Fruit fly (Drosophila melanogaster): ENCODE measurements around the gene RpL9.

Gene RpL9

DNA sequence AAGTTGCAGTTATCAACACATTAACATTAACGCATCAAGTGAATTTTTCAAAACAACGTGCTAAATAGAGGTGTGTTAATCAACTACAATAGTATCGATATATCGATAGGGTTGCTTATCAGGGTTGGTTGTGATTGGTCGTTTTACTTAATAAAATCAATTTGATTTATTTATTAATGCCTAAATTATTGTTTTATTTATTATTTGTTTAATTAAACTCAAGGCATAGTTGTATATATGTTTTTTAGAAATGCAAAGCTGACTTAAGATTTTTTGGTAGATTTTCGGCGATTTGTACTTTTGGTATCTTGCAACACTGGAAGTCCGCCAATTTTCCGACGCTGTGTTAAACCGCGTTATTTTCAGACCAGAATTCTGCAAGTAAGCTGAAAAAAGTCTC lies 7.0 kb upstream of the RpL9 start, which contains the start of the genes Art8 and dUTPase (continued):
- no peak for TF ChIP-seq wek (GFP tag; optimal IDR thresholded peaks at IDR 0.05)
- peak; percentile 88 for TF ChIP-seq knrl (GFP tag; IDR thresholded peaks at IDR 0.05; ENCODE audit: partially characterized antibody)
- peak; percentile 56 for TF ChIP-seq nerfin-1 (tag; optimal IDR thresholded peaks at IDR 0.05)
- no peak for TF ChIP-seq fd102C (GFP tag; optimal IDR thresholded peaks at IDR 0.05)
- no peak for TF ChIP-seq pan (optimal IDR thresholded peaks at IDR 0.05)
- TF ChIP-seq pan (GFP tag; optimal IDR thresholded peaks at IDR 0.05 in 1 of 2, IDR thresholded peaks at IDR 0.05 in 1 of 2) = peak in 1 of 2 experiments; percentile 62
- TF ChIP-seq Ada2b (GFP tag; IDR thresholded peaks at IDR 0.05) = peak; percentile 61
- TF ChIP-seq Dp (GFP tag; optimal IDR thresholded peaks at IDR 0.05) = peak; percentile 82
- peak; percentile 54; the same call in 1 of the 2 replicates for TF ChIP-seq stc (GFP tag; IDR thresholded peaks at IDR 0.05)
- peak; percentile 70 for TF ChIP-seq Ssrp (tag; optimal IDR thresholded peaks at IDR 0.05)
- TF ChIP-seq Rx (GFP tag; IDR thresholded peaks at IDR 0.05) = no peak
- TF ChIP-seq CG1233 (GFP tag; optimal IDR thresholded peaks at IDR 0.05) = peak; percentile 56
- peak; percentile 58; the same call in 1 of the 2 replicates for TF ChIP-seq cas (GFP tag; IDR thresholded peaks at IDR 0.05)
- TF ChIP-seq dimm (GFP tag; IDR thresholded peaks at IDR 0.05) = no peak
- TF ChIP-seq disco-r (GFP tag; optimal IDR thresholded peaks at IDR 0.05) = no peak
- peak; percentile 48 for TF ChIP-seq CG3065 (GFP tag; optimal IDR thresholded peaks at IDR 0.05)
- no peak for TF ChIP-seq oc (tag; optimal IDR thresholded peaks at IDR 0.05)
- TF ChIP-seq Atf3 (GFP tag; optimal IDR thresholded peaks at IDR 0.05) = no peak
- TF ChIP-seq run (tag; optimal IDR thresholded peaks at IDR 0.05) = no peak
- 0 out of 3 replicates have a peak, but pooled peaks have one; percentile 23 for TF ChIP-seq CG11456 (GFP tag; IDR thresholded peaks at IDR 0.05)
- TF ChIP-seq da (GFP tag; optimal IDR thresholded peaks at IDR 0.05) = no peak
- TF ChIP-seq CG16863 (GFP tag; optimal IDR thresholded peaks at IDR 0.05) = peak; percentile 32
- TF ChIP-seq CoRest (tag; optimal IDR thresholded peaks at IDR 0.05) = peak; percentile 82
- peak; percentile 53 for TF ChIP-seq tio (GFP tag; optimal IDR thresholded peaks at IDR 0.05)
- TF ChIP-seq trem (tag; optimal IDR thresholded peaks at IDR 0.05) = peak; percentile 92
- TF ChIP-seq Mad (GFP tag; optimal IDR thresholded peaks at IDR 0.05) = peak; percentile 32
- no peak for TF ChIP-seq CG1792 (GFP tag; optimal IDR thresholded peaks at IDR 0.05)
- TF ChIP-seq CG12744 (GFP tag; optimal IDR thresholded peaks at IDR 0.05) = peak; percentile 30
- TF ChIP-seq CG14965 (GFP tag; optimal IDR thresholded peaks at IDR 0.05; ENCODE audit: borderline replicate concordance) = no peak
- TF ChIP-seq CG30431 (GFP tag; optimal IDR thresholded peaks at IDR 0.05) = peak; percentile 25
- no peak for TF ChIP-seq NK7.1 (GFP tag; optimal IDR thresholded peaks at IDR 0.05)
- TF ChIP-seq kay (GFP tag; optimal IDR thresholded peaks at IDR 0.05) = peak; percentile 68
- peak; percentile 58 for TF ChIP-seq sisA (GFP tag; IDR thresholded peaks at IDR 0.05)
- peak; percentile 82 for TF ChIP-seq CG6791 (GFP tag; IDR thresholded peaks at IDR 0.05; ENCODE audit: partially characterized antibody)
- TF ChIP-seq CG9876 (GFP tag; optimal IDR thresholded peaks at IDR 0.05) = peak; percentile 10
- TF ChIP-seq scrt (GFP tag; optimal IDR thresholded peaks at IDR 0.05) = no peak
- peak; percentile 48 for TF ChIP-seq vfl (GFP tag; optimal IDR thresholded peaks at IDR 0.05)
- TF ChIP-seq Dref (GFP tag; IDR thresholded peaks at IDR 0.05) = peak; percentile 84
- TF ChIP-seq CG4707 (GFP tag; optimal IDR thresholded peaks at IDR 0.05) = no peak
- no peak for TF ChIP-seq Abd-B (GFP tag; optimal IDR thresholded peaks at IDR 0.05)
- TF ChIP-seq CG5245 (GFP tag; optimal IDR thresholded peaks at IDR 0.05) = peak; percentile 49
- TF ChIP-seq twi (tag; optimal IDR thresholded peaks at IDR 0.05) = peak; percentile 38
- no peak for TF ChIP-seq ash1 (GFP tag; optimal IDR thresholded peaks at IDR 0.05)
- peak; percentile 51 for TF ChIP-seq Dad (GFP tag; optimal IDR thresholded peaks at IDR 0.05)
- no peak for TF ChIP-seq Drgx (GFP tag; IDR thresholded peaks at IDR 0.05)
- peak; percentile 81 for TF ChIP-seq Opbp (GFP tag; IDR thresholded peaks at IDR 0.05; ENCODE audit: partially characterized antibody)
- TF ChIP-seq pzg (GFP tag; optimal IDR thresholded peaks at IDR 0.05) = peak; percentile 82
- TF ChIP-seq CG10267 (tag; optimal IDR thresholded peaks at IDR 0.05) = peak; percentile 99
- no peak for TF ChIP-seq CG10431 (GFP tag; optimal IDR thresholded peaks at IDR 0.05)
- TF ChIP-seq H2.0 (GFP tag; IDR thresholded peaks at IDR 0.05) = peak; percentile 53
- peak; percentile 45 for TF ChIP-seq Bteb2 (GFP tag; optimal IDR thresholded peaks at IDR 0.05)

Data from whole organism, embryonic.